Worm (Caenorhabditis elegans) whole organism, mixed stage, embryonic: Measurements from ENCODE around the gene cpt-4.

Experiments
- elt-3 ChIP-seq: fragments of 150-350 bp; optimal IDR thresholded peaks from 2 replicates; lab custom pipeline; 2014; ENCODE audit warnings: missing biosample characterization, missing genetic modification characterization
- lin-13 ChIP-seq: fragments of 150-350 bp; optimal IDR thresholded peaks from 2 replicates; lab custom pipeline; 2014; ENCODE audit warnings: missing biosample characterization, missing genetic modification characterization
- mab-5 ChIP-seq: fragments of 150-350 bp; optimal IDR thresholded peaks from 2 replicates; lab custom pipeline; 2014; ENCODE audit warnings: missing biosample characterization, missing genetic modification characterization
- mep-1 ChIP-seq: fragments of 150-350 bp; optimal IDR thresholded peaks from 2 replicates; lab custom pipeline; 2017; ENCODE audit warnings: missing biosample characterization, missing genetic modification reagents, missing genetic modification characterization, inconsistent platforms
- nhr-76 ChIP-seq: sonication (generic microtip); optimal IDR thresholded peaks from 2 replicates; lab custom pipeline; 2017; ENCODE audit warnings: missing biosample characterization, missing genetic modification characterization
- snpc-4 ChIP-seq: fragments of 150-350 bp; optimal IDR thresholded peaks from 2 replicates; lab custom pipeline; 2014; ENCODE audit warnings: missing biosample characterization, missing genetic modification characterization
- unc-39 ChIP-seq: fragments of 150-350 bp; optimal IDR thresholded peaks from 2 replicates; lab custom pipeline; 2014; ENCODE audit warnings: missing biosample characterization, missing genetic modification characterization
- ztf-11 ChIP-seq: fragments of 150-350 bp; optimal IDR thresholded peaks from 2 replicates; lab custom pipeline; 2014; ENCODE audit warnings: missing biosample characterization, missing genetic modification characterization

DNA sequence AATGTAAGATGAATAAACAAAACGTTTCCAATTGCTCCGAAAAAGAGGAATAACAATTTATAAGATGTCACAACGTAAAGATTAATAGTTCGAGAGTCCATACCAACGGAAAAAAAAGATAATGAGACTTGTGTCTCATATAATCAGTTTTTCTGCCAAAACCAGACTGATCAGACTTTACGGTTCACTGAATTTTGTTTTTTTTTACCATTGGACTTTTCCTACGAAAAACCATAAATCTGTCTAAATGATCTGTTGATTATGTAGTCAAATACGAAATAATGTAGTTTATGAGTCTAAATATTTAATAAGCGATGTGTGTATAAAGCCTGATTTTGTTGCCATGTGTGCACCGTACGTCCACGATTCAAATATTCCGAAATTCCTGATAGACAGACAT is 48.5 kb downstream of the cpt-4 start, which contains the start of gene srsx-11:
- TF ChIP-seq unc-39 (tag; lab: Kevin White, UChicago), result no peak
- TF ChIP-seq lin-13 (tag; lab: Kevin White, UChicago), result no peak
- no peak for TF ChIP-seq elt-3 (tag; lab: Kevin White, UChicago)
- TF ChIP-seq mab-5 (tag; lab: Kevin White, UChicago), result no peak
- TF ChIP-seq nhr-76 (tag; lab: Kevin White, UChicago), result no peak
- TF ChIP-seq mep-1 (tag; lab: Kevin White, UChicago), result no peak
- no peak for TF ChIP-seq ztf-11 (tag; lab: Kevin White, UChicago)
- no peak for TF ChIP-seq snpc-4 (tag; lab: Kevin White, UChicago)
